Fruit fly (Drosophila melanogaster) whole organism, embryonic: Measurements from ENCODE around the gene CG13311.

Source experiments
- CG10462 ChIP-seq: fragments of 200-800 bp; sonication (Bioruptor generic); optimal IDR thresholded peaks from 2 replicates; lab custom pipeline; 2016; ENCODE audit warnings: missing biosample characterization, missing genetic modification characterization
- CG30431 ChIP-seq: fragments of 200-800 bp; sonication (Bioruptor generic); optimal IDR thresholded peaks from 2 replicates; lab custom pipeline; 2017; ENCODE audit warnings: missing biosample characterization, missing genetic modification characterization
- CG4404 ChIP-seq: fragments of 200-800 bp; sonication (Bioruptor generic); IDR thresholded peaks from 2 replicates; pipeline ENCODE4 v1.3.6; 2022; ENCODE audit warnings: missing biosample characterization, missing genetic modification characterization
- CG7357 ChIP-seq: fragments of 200-800 bp; sonication (Bioruptor generic); IDR thresholded peaks from 3 replicates; pipeline ENCODE4 v1.3.6; 2022; ENCODE audit warnings: missing biosample characterization, missing genetic modification characterization
- CG7786 ChIP-seq: fragments of 200-800 bp; sonication (Bioruptor generic); optimal IDR thresholded peaks from 2 replicates; lab custom pipeline; 2016; ENCODE audit warnings: missing biosample characterization, missing genetic modification characterization
- Gug ChIP-seq: fragments of 200-800 bp; sonication (Bioruptor generic); IDR thresholded peaks from 4 replicates; pipeline ENCODE4 v1.3.6; 2022; ENCODE audit warnings: missing biosample characterization, missing genetic modification characterization
- Hmx ChIP-seq: fragments of 200-800 bp; sonication (Bioruptor generic); optimal IDR thresholded peaks from 2 replicates; lab custom pipeline; 2016; ENCODE audit warnings: missing biosample characterization, missing genetic modification characterization
- pita ChIP-seq: fragments of 200-800 bp; sonication (Bioruptor generic); optimal IDR thresholded peaks from 2 replicates; lab custom pipeline; 2017; ENCODE audit warnings: missing biosample characterization, mild to moderate bottlenecking, missing genetic modification characterization

- TF ChIP-seq CG7357 (no peak), Hmx (GFP tag; lab: Kevin White, UChicago) (no peak), CG7786 (GFP tag; lab: Kevin White, UChicago) (no peak), pita (GFP tag; lab: Kevin White, UChicago) (no peak), Gug (GFP tag; lab: Robert Waterston, UW) (no peak), CG30431 (GFP tag; lab: Kevin White, UChicago) (no peak), CG4404 (GFP tag; lab: Robert Waterston, UW) (no peak), CG10462 (GFP tag; lab: Kevin White, UChicago) (no peak)
Measured at dm6 chr3L:8802064-8802463, at the start of gene CG13311, which contains the start of gene CG34426.
